Worm (Caenorhabditis elegans): ENCODE results near the gene set-8.

set-8 gene

DNA sequence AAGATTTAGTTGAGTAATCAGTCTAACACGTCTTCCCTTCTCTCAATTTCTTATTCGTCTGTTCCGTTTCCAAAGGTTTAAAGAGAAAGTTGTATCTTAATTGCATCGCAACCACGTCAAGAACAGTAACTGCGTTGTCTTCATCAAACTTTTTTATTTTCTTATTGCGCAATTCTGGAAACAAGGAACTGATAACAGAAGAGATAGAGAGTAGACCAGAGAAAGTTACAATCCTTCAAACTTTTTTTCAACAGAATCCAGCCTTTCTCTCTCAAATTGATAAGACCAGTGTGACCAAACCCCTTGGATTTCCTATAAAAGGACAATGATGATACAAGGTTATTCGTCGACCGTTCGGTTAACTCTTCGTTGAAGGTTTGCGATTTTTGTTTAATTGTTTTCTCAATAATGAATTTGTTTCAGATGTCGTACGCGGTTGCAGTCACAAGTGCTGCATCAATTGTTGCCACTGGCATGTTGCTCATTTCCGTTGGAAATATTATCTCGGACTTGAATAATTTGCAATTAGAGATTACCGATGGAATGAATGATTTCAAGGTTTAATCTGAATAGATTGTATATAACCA lies 22.6 kb downstream of the set-8 start, which contains the start of gene col-184:
col-184 (plus strand) TSS at position 409 of the 587 bp plus-strand sequence.
- TF ChIP-seq lin-40 (tag; optimal IDR thresholded peaks at IDR 0.05) (peak; percentile 55), F33H1.4 (GFP tag; IDR thresholded peaks at IDR 0.05) (no peak), zim-3 (tag; optimal IDR thresholded peaks at IDR 0.05) (peak; percentile 25), ztf-26 (tag; optimal IDR thresholded peaks at IDR 0.05) (peak; percentile 50), mxl-1 (tag; optimal IDR thresholded peaks at IDR 0.05) (no peak), die-1 (tag; optimal IDR thresholded peaks at IDR 0.05) (no peak)

DNA sequence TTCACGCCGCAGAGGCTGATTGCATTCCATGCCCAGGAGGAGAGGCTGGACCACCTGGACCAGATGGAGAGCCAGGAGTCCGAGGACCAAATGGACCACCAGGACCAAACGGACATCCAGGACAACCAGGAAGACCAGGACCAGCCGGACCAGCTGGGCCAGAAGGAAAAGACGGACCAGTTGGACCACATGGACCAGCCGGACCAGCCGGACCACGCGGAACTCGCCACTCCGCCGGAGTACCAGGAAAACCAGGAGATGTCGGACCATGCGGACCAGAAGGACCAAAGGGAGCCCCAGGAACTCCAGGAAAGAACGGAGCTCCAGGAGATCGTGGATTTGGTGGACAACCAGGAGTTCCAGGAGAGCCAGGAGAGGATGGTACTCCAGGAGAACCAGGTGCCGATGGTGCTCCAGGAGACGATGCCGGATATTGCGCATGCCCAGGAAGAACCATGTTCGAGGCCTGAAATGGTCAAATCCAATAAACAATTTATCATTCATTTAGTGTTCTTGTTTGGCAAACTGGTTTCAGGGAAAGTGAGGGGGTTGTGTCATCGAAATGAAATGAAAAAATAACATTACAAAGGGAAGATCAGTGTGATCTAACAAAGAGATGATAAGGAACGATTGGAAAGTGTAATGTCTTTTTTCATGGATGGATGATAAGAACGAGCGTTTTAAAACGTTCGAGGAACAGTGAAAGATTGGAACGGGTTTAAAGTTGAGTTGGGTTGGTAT lies 23.6 kb downstream of the set-8 start:
- TF ChIP-seq ceh-27 (GFP tag; optimal IDR thresholded peaks at IDR 0.05) = no peak
- TF ChIP-seq bed-2 (GFP tag; IDR thresholded peaks at IDR 0.05) = no peak
- no peak for TF ChIP-seq ztf-25 (GFP tag; IDR thresholded peaks at IDR 0.05)
- TF ChIP-seq sea-2 (GFP tag; IDR thresholded peaks at IDR 0.05) = peak; percentile 58; the same call in 1 of the 2 replicates
- TF ChIP-seq nhr-179 (tag; optimal IDR thresholded peaks at IDR 0.05) = peak; percentile 29
- no peak for TF ChIP-seq ceh-100 (GFP tag; IDR thresholded peaks at IDR 0.05)
- peak; percentile 90 for TF ChIP-seq zfh-2 (GFP tag; conservative IDR thresholded peaks at IDR 0.05)
- no peak for TF ChIP-seq F22D6.2 (tag; optimal IDR thresholded peaks at IDR 0.05)
- peak; percentile 13 for TF ChIP-seq ceh-79 (tag; optimal IDR thresholded peaks at IDR 0.05)
- TF ChIP-seq sdz-38 (tag; optimal IDR thresholded peaks at IDR 0.05) = no peak
- 0 out of 2 replicates have a peak, but pooled peaks have one; percentile 38 for TF ChIP-seq B0336.3 (GFP tag; IDR thresholded peaks at IDR 0.05)
- no peak for TF ChIP-seq him-1 (tag; optimal IDR thresholded peaks at IDR 0.05)
- TF ChIP-seq ztf-6 (GFP tag; IDR thresholded peaks at IDR 0.05) = no peak
- TF ChIP-seq hlh-26 (GFP tag; conservative IDR thresholded peaks at IDR 0.05) = no peak
- TF ChIP-seq F39B2.1 (GFP tag; IDR thresholded peaks at IDR 0.05) = no peak
- TF ChIP-seq fkh-3 (tag; optimal IDR thresholded peaks at IDR 0.05) = no peak
- no peak for TF ChIP-seq K12H6.12 (tag; optimal IDR thresholded peaks at IDR 0.05)
- peak; percentile 75; the same call in 1 of the 2 replicates for TF ChIP-seq egrh-3 (GFP tag; IDR thresholded peaks at IDR 0.05)
- no peak for TF ChIP-seq Y95B8A.8 (GFP tag; IDR thresholded peaks at IDR 0.05)
- TF ChIP-seq F37B4.10 (GFP tag; IDR thresholded peaks at IDR 0.05) = no peak
- TF ChIP-seq rpc-1 (optimal IDR thresholded peaks at IDR 0.05) = no peak
- TF ChIP-seq rpc-1 (tag; optimal IDR thresholded peaks at IDR 0.05) = no peak
- no peak for TF ChIP-seq attf-3 (GFP tag; conservative IDR thresholded peaks at IDR 0.05)
- no peak for TF ChIP-seq efl-1 (GFP tag; optimal IDR thresholded peaks at IDR 0.05)
- TF ChIP-seq ztf-3 (GFP tag; optimal IDR thresholded peaks at IDR 0.05) = no peak
- no peak for TF ChIP-seq Y53G8AR.9 (GFP tag; conservative IDR thresholded peaks at IDR 0.05)
- TF ChIP-seq pbrm-1 (GFP tag; IDR thresholded peaks at IDR 0.05) = no peak
- TF ChIP-seq snpc-3.4 (tag; optimal IDR thresholded peaks at IDR 0.05) = no peak
- no peak for TF ChIP-seq attf-6 (GFP tag; IDR thresholded peaks at IDR 0.05)

DNA sequence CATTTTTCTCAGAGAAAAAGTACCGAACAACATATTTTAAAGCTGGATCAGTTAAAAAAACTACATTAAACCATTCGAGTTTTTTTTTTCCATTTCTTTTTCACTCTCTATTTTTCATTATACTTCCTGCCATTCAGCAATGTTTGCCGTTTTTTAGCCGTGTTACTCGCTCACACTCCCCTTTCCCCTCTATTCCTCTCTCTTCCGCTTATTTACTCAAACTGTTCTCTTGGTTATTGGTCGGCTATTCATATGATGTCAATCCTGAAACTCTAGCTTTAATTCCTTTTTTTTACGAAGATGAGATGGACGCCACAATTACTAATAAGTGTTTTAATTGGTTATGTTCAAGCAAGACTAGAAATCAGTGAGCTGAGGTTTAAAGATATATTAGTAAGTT lies 25.3 kb downstream of the set-8 start, which contains the start of gene tre-4:
tre-4 (plus strand) TSS at position 301 of the 400 bp plus-strand sequence.
- TF ChIP-seq ccch-3 (GFP tag; optimal IDR thresholded peaks at IDR 0.05) = no peak
- TF ChIP-seq nhr-80 (tag; optimal IDR thresholded peaks at IDR 0.05) = peak; percentile 22
- no peak for TF ChIP-seq mes-4 (tag; optimal IDR thresholded peaks at IDR 0.05)
- no peak for TF ChIP-seq ceh-91 (GFP tag; IDR thresholded peaks at IDR 0.05)
- no peak for TF ChIP-seq lin-35 (GFP tag; optimal IDR thresholded peaks at IDR 0.05)
- no peak for TF ChIP-seq ztf-18 (tag; optimal IDR thresholded peaks at IDR 0.05)
